Worm (Caenorhabditis elegans) whole organism, L1 larva: ENCODE results near the gene Y48A6B.7.

Experiments used
- F16B12.6 ChIP-seq: fragments of 150-350 bp; optimal IDR thresholded peaks from 2 replicates; lab custom pipeline; 2014; ENCODE audit warnings: missing biosample characterization, missing genetic modification characterization
- Y116A8C.19 ChIP-seq: sonication (generic microtip); optimal IDR thresholded peaks from 2 replicates; lab custom pipeline; 2016; ENCODE audit warnings: missing compliant biosample characterization, missing genetic modification characterization, borderline replicate concordance
- aha-1 ChIP-seq: fragments of 150-350 bp; optimal IDR thresholded peaks from 2 replicates; lab custom pipeline; 2014; ENCODE audit warnings: missing biosample characterization, missing genetic modification characterization
- alr-1 ChIP-seq: fragments of 200-800 bp; sonication (Bioruptor generic); optimal IDR thresholded peaks from 2 replicates; lab custom pipeline; 2018; ENCODE audit warnings: borderline replicate concordance, mild to moderate bottlenecking, missing genetic modification characterization, missing compliant biosample characterization
- ceh-8 ChIP-seq: fragments of 200-800 bp; sonication (Bioruptor generic); optimal IDR thresholded peaks from 2 replicates; lab custom pipeline; 2018; ENCODE audit warnings: mild to moderate bottlenecking, missing genetic modification characterization, moderate library complexity, missing compliant biosample characterization
- ceh-82 ChIP-seq, 3 experiments: fragments of 150-350 bp in 1 of 3; sonication (generic microtip) in 2 of 3; optimal IDR thresholded peaks; 2 replicates each; lab custom pipeline; 2014 to 2017; ENCODE audit warnings: missing biosample characterization in 3 of 3, missing genetic modification characterization in 3 of 3
- ces-1 ChIP-seq: fragments of 150-350 bp; optimal IDR thresholded peaks from 2 replicates; lab custom pipeline; 2014; ENCODE audit warnings: missing biosample characterization, missing genetic modification reagents, missing genetic modification characterization
- efl-1 ChIP-seq, 4 experiments: fragments of 150-350 bp; optimal IDR thresholded peaks in 3 of 4; peaks in 1 of 4; 1 replicate in 1 of 4; 2 replicates in 3 of 4; lab custom pipeline; 2014; ENCODE audit warnings: missing biosample characterization in 2 of 4, missing genetic modification characterization in 2 of 4, missing genetic modification reagents in 2 of 4
- egl-13 ChIP-seq: sonication (generic microtip); optimal IDR thresholded peaks from 2 replicates; lab custom pipeline; 2016; ENCODE audit warnings: missing genotype, missing genetic modification reagents, missing genetic modification characterization, missing compliant biosample characterization
- elt-2 ChIP-seq: sonication (generic microtip); optimal IDR thresholded peaks from 2 replicates; lab custom pipeline; 2016; ENCODE audit warnings: missing genetic modification characterization, mild to moderate bottlenecking, inconsistent platforms, missing compliant biosample characterization, missing genetic modification reagents
- elt-3 ChIP-seq, 6 experiments: fragments of 150-350 bp in 1 of 6; sonication (generic microtip); optimal IDR thresholded peaks; 2 replicates each; lab custom pipeline; 2017 to 2018; ENCODE audit warnings: missing biosample characterization in 6 of 6, missing genetic modification characterization in 6 of 6, inconsistent platforms in 1 of 6
- fkh-4 ChIP-seq: sonication (generic microtip); optimal IDR thresholded peaks from 2 replicates; lab custom pipeline; 2016; ENCODE audit warnings: missing compliant biosample characterization, missing genetic modification characterization, borderline replicate concordance
- fkh-8 ChIP-seq: sonication (generic microtip); optimal IDR thresholded peaks from 2 replicates; lab custom pipeline; 2016; ENCODE audit warnings: mild to moderate bottlenecking, missing genetic modification characterization, missing compliant biosample characterization
- grh-1 ChIP-seq: fragments of 200-800 bp; sonication (Bioruptor generic); IDR thresholded peaks from 2 replicates; pipeline ENCODE4 v1.3.6; 2022; ENCODE audit warnings: missing genetic modification reagents, missing genetic modification characterization, missing compliant biosample characterization
- hlh-4 ChIP-seq: sonication (generic microtip); optimal IDR thresholded peaks from 2 replicates; lab custom pipeline; 2016; ENCODE audit warnings: mild to moderate bottlenecking, missing genetic modification characterization, missing compliant biosample characterization
- hpl-2 ChIP-seq: fragments of 150-350 bp; optimal IDR thresholded peaks from 2 replicates; lab custom pipeline; 2014; ENCODE audit warnings: missing biosample characterization, missing genetic modification reagents, missing genetic modification characterization
- jun-1 ChIP-seq: fragments of 150-350 bp; optimal IDR thresholded peaks from 2 replicates; lab custom pipeline; 2014; ENCODE audit warnings: missing biosample characterization, missing genetic modification reagents, missing genetic modification characterization
- lin-35 ChIP-seq, 2 experiments: fragments of 150-350 bp; optimal IDR thresholded peaks; 2 replicates each; lab custom pipeline; 2014; ENCODE audit warnings: missing biosample characterization in 2 of 2, missing genetic modification characterization in 2 of 2, missing genetic modification reagents in 2 of 2
- lsy-2 ChIP-seq, 2 experiments: fragments of 150-350 bp; optimal IDR thresholded peaks; 2 replicates each; lab custom pipeline; 2014; ENCODE audit warnings: missing biosample characterization in 2 of 2, missing genetic modification characterization in 2 of 2
- nhr-19 ChIP-seq: fragments of 200-800 bp; sonication (Bioruptor generic); conservative IDR thresholded peaks from 2 replicates; pipeline ENCODE4 v1.3.6; 2022; ENCODE audit warnings: missing genetic modification characterization, missing compliant biosample characterization
- nhr-237 ChIP-seq: fragments of 150-350 bp; optimal IDR thresholded peaks from 2 replicates; lab custom pipeline; 2014; ENCODE audit warnings: missing biosample characterization, missing genetic modification characterization
- nhr-76 ChIP-seq: sonication (generic microtip); optimal IDR thresholded peaks from 2 replicates; lab custom pipeline; 2017; ENCODE audit warnings: missing biosample characterization, missing genetic modification characterization
- nhr-90 ChIP-seq: sonication (generic microtip); optimal IDR thresholded peaks from 2 replicates; lab custom pipeline; 2016; ENCODE audit warnings: mild to moderate bottlenecking, missing genetic modification characterization, missing compliant biosample characterization; ENCODE audit not compliant: poor library complexity
- rnt-1 ChIP-seq: sonication (generic microtip); optimal IDR thresholded peaks from 2 replicates; lab custom pipeline; 2016; ENCODE audit warnings: mild to moderate bottlenecking, missing genetic modification characterization, moderate library complexity, missing compliant biosample characterization
- sptf-1 ChIP-seq: fragments of 150-350 bp; optimal IDR thresholded peaks from 2 replicates; lab custom pipeline; 2014; ENCODE audit warnings: missing biosample characterization, missing genetic modification characterization
- tlp-1 ChIP-seq: fragments of 150-350 bp; optimal IDR thresholded peaks from 2 replicates; lab custom pipeline; 2014; ENCODE audit warnings: missing biosample characterization, missing genetic modification characterization
- unc-30 ChIP-seq: sonication (generic microtip); optimal IDR thresholded peaks from 2 replicates; lab custom pipeline; 2017; ENCODE audit warnings: missing biosample characterization, missing genetic modification characterization
- unc-98 ChIP-seq: fragments of 200-800 bp; sonication (Bioruptor generic); IDR thresholded peaks from 2 replicates; pipeline ENCODE4 v1.3.6; 2022; ENCODE audit warnings: missing genetic modification characterization, missing compliant biosample characterization
- vab-15 ChIP-seq: sonication (generic microtip); optimal IDR thresholded peaks from 2 replicates; lab custom pipeline; 2017; ENCODE audit warnings: missing genotype, mild to moderate bottlenecking, missing genetic modification characterization, missing compliant biosample characterization
- xbp-1 ChIP-seq: sonication (generic microtip); optimal IDR thresholded peaks from 2 replicates; lab custom pipeline; 2016; ENCODE audit warnings: missing genetic modification characterization, missing compliant biosample characterization
- zag-1 ChIP-seq: fragments of 150-350 bp; optimal IDR thresholded peaks from 2 replicates; lab custom pipeline; 2014; ENCODE audit warnings: missing biosample characterization, missing genetic modification characterization
- zip-4 ChIP-seq: fragments of 200-800 bp; sonication (Bioruptor generic); optimal IDR thresholded peaks from 2 replicates; lab custom pipeline; 2018; ENCODE audit warnings: mild to moderate bottlenecking, missing genetic modification characterization, moderate library complexity, missing compliant biosample characterization

The Y48A6B.7 gene

ce11 chrIII:11025138-11025537, 1.2 kb downstream of the Y48A6B.7 start:
- no peak for TF ChIP-seq fkh-4 (tag; lab: Kevin White, UChicago)
- TF ChIP-seq unc-98 = no peak
- no peak for TF ChIP-seq elt-2 (tag; lab: Kevin White, UChicago)
- TF ChIP-seq sptf-1 (tag; lab: Kevin White, UChicago) = no peak
- TF ChIP-seq xbp-1 (tag; lab: Kevin White, UChicago) = no peak
- TF ChIP-seq lsy-2 (tag; optimal IDR thresholded peaks at IDR 0.05; lab: Kevin White, UChicago) = no peak

DNA sequence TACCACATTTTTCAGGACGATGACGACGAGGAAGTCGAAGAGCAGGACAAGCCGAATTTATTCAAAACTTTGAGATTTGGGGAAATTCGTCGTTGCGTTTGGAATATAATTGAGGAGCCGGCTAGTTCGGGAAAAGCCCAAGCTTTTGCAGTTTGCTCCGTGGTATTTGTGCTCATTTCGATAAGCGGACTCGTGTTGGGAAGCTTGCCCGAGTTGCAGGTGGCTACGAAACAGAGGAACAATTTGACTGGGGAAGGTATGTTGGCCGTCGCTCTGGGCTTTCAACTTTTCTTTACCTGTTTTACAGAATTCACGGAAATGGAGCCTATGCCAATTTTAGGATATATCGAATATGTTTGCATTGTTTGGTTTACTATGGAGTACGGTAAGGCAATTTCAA, 4.1 kb downstream of the Y48A6B.7 start:
- TF ChIP-seq efl-1 (optimal IDR thresholded peaks at IDR 0.05; lab: Kevin White, UChicago) = no peak
- peak in 1 of 2 experiments; percentile 87 for TF ChIP-seq efl-1 (GFP tag; optimal IDR thresholded peaks at IDR 0.05 in 1 of 2; lab: Kevin White, UChicago)
- TF ChIP-seq F16B12.6 = no peak
- TF ChIP-seq Y116A8C.19 (tag; lab: Kevin White, UChicago) = no peak

- no peak for TF ChIP-seq nhr-19 (GFP tag; lab: Robert Waterston, UW)
- TF ChIP-seq ceh-82 (tag; optimal IDR thresholded peaks at IDR 0.05; lab: Kevin White, UChicago) = no peak
- TF ChIP-seq elt-3 (tag; optimal IDR thresholded peaks at IDR 0.05; lab: Kevin White, UChicago) = no peak
- no peak for TF ChIP-seq zip-4 (GFP tag; lab: Kevin White, UChicago)
- TF ChIP-seq alr-1 (tag; lab: Kevin White, UChicago) = no peak
- no peak for TF ChIP-seq jun-1 (tag; lab: Kevin White, UChicago)
- no peak for TF ChIP-seq efl-1 (optimal IDR thresholded peaks at IDR 0.05; lab: Kevin White, UChicago)
- TF ChIP-seq efl-1 (GFP tag; optimal IDR thresholded peaks at IDR 0.05 in 1 of 2; lab: Kevin White, UChicago) = no peak
- TF ChIP-seq tlp-1 (tag; lab: Kevin White, UChicago) = no peak
- TF ChIP-seq hlh-4 (tag; lab: Kevin White, UChicago) = no peak
- no peak for TF ChIP-seq unc-30
- TF ChIP-seq nhr-76 (tag; lab: Kevin White, UChicago) = no peak
- TF ChIP-seq aha-1 (tag; lab: Kevin White, UChicago) = no peak
- no peak for TF ChIP-seq Y116A8C.19 (tag; lab: Kevin White, UChicago)
- TF ChIP-seq ceh-8 (GFP tag; lab: Kevin White, UChicago) = no peak
- no peak for TF ChIP-seq ces-1 (GFP tag; lab: Kevin White, UChicago)
- TF ChIP-seq rnt-1 (tag; lab: Kevin White, UChicago) = no peak
- TF ChIP-seq lin-35 (GFP tag; optimal IDR thresholded peaks at IDR 0.05; lab: Kevin White, UChicago) = no peak
- no peak for TF ChIP-seq hpl-2
- TF ChIP-seq unc-98 = no peak
Measured at ce11 chrIII:11012264-11012663, 14.1 kb downstream of the Y48A6B.7 start, which contains the start of gene kvs-4. Gene kvs-4 (plus strand): TSS chrIII:11012564.

DNA sequence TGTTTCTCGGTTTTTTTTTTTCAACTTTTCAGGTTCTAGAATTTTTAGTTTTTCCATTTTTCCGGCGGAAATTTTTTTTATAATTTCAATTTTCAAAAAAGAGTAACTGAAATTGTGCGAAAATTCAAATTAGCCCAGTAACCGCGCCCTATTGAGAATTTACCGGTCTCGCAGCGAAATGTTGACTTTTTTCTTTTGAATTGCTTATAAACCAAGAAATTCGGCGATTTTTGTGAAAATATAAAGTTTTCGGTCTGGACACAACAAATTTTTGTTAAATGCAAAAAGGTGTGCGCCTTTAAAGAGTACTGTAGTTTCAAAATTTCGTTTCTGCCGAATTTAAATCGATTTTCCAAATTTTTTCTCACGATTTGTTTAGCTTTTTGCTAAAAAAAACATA, 15.8 kb downstream of the Y48A6B.7 start:
- no peak for TF ChIP-seq efl-1 (optimal IDR thresholded peaks at IDR 0.05; lab: Kevin White, UChicago)
- peak in 1 of 2 experiments; percentile 72 for TF ChIP-seq efl-1 (GFP tag; optimal IDR thresholded peaks at IDR 0.05 in 1 of 2; lab: Kevin White, UChicago)
- TF ChIP-seq lin-35 (GFP tag; optimal IDR thresholded peaks at IDR 0.05; lab: Kevin White, UChicago) = no peak

ce11 chrIII:11008869-11009268, 17.5 kb downstream of the Y48A6B.7 start, which contains the start of gene exos-1:
Gene exos-1 (plus strand): TSS chrIII:11009043.
- no peak for TF ChIP-seq nhr-237 (tag; lab: Kevin White, UChicago)
- TF ChIP-seq grh-1 (GFP tag; lab: Robert Waterston, UW) = no peak
- TF ChIP-seq zag-1 = no peak
- TF ChIP-seq nhr-19 (GFP tag; lab: Robert Waterston, UW) = no peak
- TF ChIP-seq vab-15 (tag; lab: Kevin White, UChicago) = no peak
- TF ChIP-seq egl-13 (tag; lab: Kevin White, UChicago) = no peak
- TF ChIP-seq nhr-90 (tag; lab: Kevin White, UChicago) = no peak
- TF ChIP-seq fkh-8 = no peak
- no peak for TF ChIP-seq nhr-76 (tag; lab: Kevin White, UChicago)
